Fruit fly (Drosophila melanogaster) whole organism, embryonic: Measurements from ENCODE around the gene CG31445.

Source experiments
- Bgb ChIP-seq: fragments of 200-800 bp; sonication (Bioruptor generic); IDR thresholded peaks from 2 replicates; pipeline ENCODE4 v1.3.6; 2022; ENCODE audit warnings: missing biosample characterization, missing genetic modification characterization; ENCODE audit not compliant: partially characterized antibody
- CG12659 ChIP-seq: fragments of 200-800 bp; sonication (Bioruptor generic); optimal IDR thresholded peaks from 3 replicates; lab custom pipeline; 2017; ENCODE audit warnings: mild to moderate bottlenecking, missing biosample characterization, missing genetic modification reagents, missing genetic modification characterization
- CG12744 ChIP-seq: fragments of 200-800 bp; sonication (Bioruptor generic); optimal IDR thresholded peaks from 2 replicates; lab custom pipeline; 2016; ENCODE audit warnings: missing biosample characterization, missing genetic modification characterization
- CG14860 ChIP-seq: fragments of 200-800 bp; sonication (Bioruptor generic); IDR thresholded peaks from 3 replicates; pipeline ENCODE4 v1.3.6; 2022; ENCODE audit warnings: missing biosample characterization, missing genetic modification characterization; ENCODE audit not compliant: partially characterized antibody
- CG1647 ChIP-seq: fragments of 200-800 bp; sonication (Bioruptor generic); optimal IDR thresholded peaks from 3 replicates; lab custom pipeline; 2016; ENCODE audit warnings: missing biosample characterization, missing genetic modification characterization
- CG18011 ChIP-seq: fragments of 200-800 bp; sonication (Bioruptor generic); optimal IDR thresholded peaks from 2 replicates; lab custom pipeline; 2017; ENCODE audit warnings: missing biosample characterization, missing genetic modification characterization, mild to moderate bottlenecking, moderate library complexity, missing genotype
- CG18476 ChIP-seq: fragments of 200-800 bp; sonication (Bioruptor generic); optimal IDR thresholded peaks from 2 replicates; lab custom pipeline; 2016; ENCODE audit warnings: missing biosample characterization, mild to moderate bottlenecking, missing genetic modification characterization
- CG18619 ChIP-seq: fragments of 200-800 bp; sonication (Bioruptor generic); optimal IDR thresholded peaks from 3 replicates; lab custom pipeline; 2017; ENCODE audit warnings: missing biosample characterization, mild to moderate bottlenecking, missing genetic modification characterization
- CG2120 ChIP-seq: fragments of 200-800 bp; sonication (Bioruptor generic); optimal IDR thresholded peaks from 3 replicates; lab custom pipeline; 2016; ENCODE audit warnings: missing biosample characterization, missing genetic modification characterization
- CG33213 ChIP-seq: fragments of 200-800 bp; sonication (Bioruptor generic); optimal IDR thresholded peaks from 3 replicates; lab custom pipeline; 2016; ENCODE audit warnings: missing biosample characterization, missing genetic modification characterization
- CG3995 ChIP-seq: fragments of 200-800 bp; sonication (Bioruptor generic); optimal IDR thresholded peaks from 3 replicates; lab custom pipeline; 2016; ENCODE audit warnings: missing biosample characterization, missing genetic modification characterization
- CG4404 ChIP-seq: fragments of 200-800 bp; sonication (Bioruptor generic); IDR thresholded peaks from 2 replicates; pipeline ENCODE4 v1.3.6; 2022; ENCODE audit warnings: missing biosample characterization, missing genetic modification characterization
- CG6689 ChIP-seq: fragments of 200-800 bp; sonication (Bioruptor generic); IDR thresholded peaks from 2 replicates; pipeline ENCODE4 v1.3.6; 2022; ENCODE audit warnings: missing biosample characterization, missing genetic modification characterization
- CG7745 ChIP-seq: fragments of 200-800 bp; sonication (Bioruptor generic); optimal IDR thresholded peaks from 2 replicates; lab custom pipeline; 2018; ENCODE audit warnings: missing biosample characterization, mild to moderate bottlenecking, missing genetic modification characterization, moderate library complexity
- CG7928 ChIP-seq: fragments of 200-800 bp; sonication (Bioruptor generic); optimal IDR thresholded peaks from 2 replicates; lab custom pipeline; 2017; ENCODE audit warnings: missing biosample characterization, mild to moderate bottlenecking, missing genetic modification characterization
- Dbx ChIP-seq: fragments of 200-800 bp; sonication (Bioruptor generic); IDR thresholded peaks from 3 replicates; pipeline ENCODE4 v1.3.6; 2022; ENCODE audit warnings: missing biosample characterization, missing genetic modification characterization
- Dip2 ChIP-seq: fragments of 200-800 bp; sonication (Bioruptor generic); IDR thresholded peaks from 2 replicates; pipeline ENCODE4 v1.3.6; 2022; ENCODE audit warnings: missing biosample characterization, missing genetic modification characterization
- Ets65A ChIP-seq: fragments of 200-800 bp; sonication (Bioruptor generic); peaks from one replicate; lab custom pipeline; 2016; ENCODE audit warnings: missing biosample characterization, missing genetic modification characterization
- HLH54F ChIP-seq: fragments of 200-800 bp; sonication (Bioruptor generic); optimal IDR thresholded peaks from 3 replicates; lab custom pipeline; 2016; ENCODE audit warnings: missing biosample characterization, missing genetic modification characterization
- HLHmδ ChIP-seq: fragments of 200-800 bp; sonication (Bioruptor generic); optimal IDR thresholded peaks from 2 replicates; lab custom pipeline; 2018; ENCODE audit warnings: missing biosample characterization, mild to moderate bottlenecking, missing genetic modification characterization, moderate library complexity
- Hmr ChIP-seq: fragments of 200-800 bp; sonication (Bioruptor generic); optimal IDR thresholded peaks from 3 replicates; lab custom pipeline; 2017; ENCODE audit warnings: mild to moderate bottlenecking, missing biosample characterization, missing genetic modification reagents, missing genetic modification characterization
- Jarid2 ChIP-seq: fragments of 200-800 bp; sonication (Bioruptor generic); optimal IDR thresholded peaks from 3 replicates; lab custom pipeline; 2017; ENCODE audit warnings: mild to moderate bottlenecking, missing biosample characterization, missing genetic modification reagents, missing genetic modification characterization
- Med ChIP-seq: fragments of 200-800 bp; sonication (Bioruptor generic); peaks from one replicate; lab custom pipeline; 2016; ENCODE audit warnings: missing biosample characterization, missing genetic modification characterization, mild to moderate bottlenecking, inconsistent platforms, moderate library complexity
- Oli ChIP-seq: fragments of 200-800 bp; sonication (Bioruptor generic); optimal IDR thresholded peaks from 2 replicates; lab custom pipeline; 2018; ENCODE audit warnings: missing biosample characterization, mild to moderate bottlenecking, missing genetic modification characterization, moderate library complexity
- Pdp1 ChIP-seq, 2 experiments: fragments of 200-800 bp; sonication (Bioruptor generic); optimal IDR thresholded peaks; 3 replicates each; lab custom pipeline; 2016; ENCODE audit warnings: missing biosample characterization in 2 of 2, missing genetic modification characterization in 2 of 2, mild to moderate bottlenecking in 1 of 2, moderate library complexity in 1 of 2
- TFAM ChIP-seq: fragments of 200-800 bp; sonication (Bioruptor generic); optimal IDR thresholded peaks from 2 replicates; lab custom pipeline; 2017; ENCODE audit warnings: missing biosample characterization, missing genetic modification characterization, inconsistent platforms
- al ChIP-seq: fragments of 200-800 bp; sonication (Bioruptor generic); IDR thresholded peaks from 2 replicates; pipeline ENCODE4 v1.3.6; 2022; ENCODE audit warnings: missing biosample characterization, missing genetic modification characterization
- amos ChIP-seq: fragments of 200-800 bp; sonication (Bioruptor generic); IDR thresholded peaks from 2 replicates; pipeline ENCODE4 v1.3.6; 2022; ENCODE audit warnings: missing biosample characterization, missing genetic modification characterization; ENCODE audit not compliant: partially characterized antibody
- ara ChIP-seq: fragments of 200-800 bp; sonication (Bioruptor generic); IDR thresholded peaks from 2 replicates; pipeline ENCODE4 v1.3.6; 2022; ENCODE audit warnings: missing biosample characterization, missing genetic modification characterization
- ase ChIP-seq: fragments of 200-800 bp; sonication (Bioruptor generic); IDR thresholded peaks from 3 replicates; pipeline ENCODE4 v1.3.6; 2022; ENCODE audit warnings: missing biosample characterization, missing genetic modification characterization
- corto ChIP-seq: fragments of 200-800 bp; sonication (Bioruptor generic); optimal IDR thresholded peaks from 2 replicates; lab custom pipeline; 2016; ENCODE audit warnings: missing biosample characterization, mild to moderate bottlenecking, missing genetic modification characterization, moderate library complexity
- dmrt11E ChIP-seq: fragments of 200-800 bp; sonication (Bioruptor generic); optimal IDR thresholded peaks from 3 replicates; lab custom pipeline; 2018; ENCODE audit warnings: missing biosample characterization, mild to moderate bottlenecking, missing genetic modification characterization, moderate library complexity
- dysf ChIP-seq: fragments of 200-800 bp; sonication (Bioruptor generic); IDR thresholded peaks from 3 replicates; pipeline ENCODE4 v1.3.6; 2022; ENCODE audit warnings: missing biosample characterization, missing genetic modification characterization
- fd96Cb ChIP-seq: fragments of 200-800 bp; sonication (Bioruptor generic); optimal IDR thresholded peaks from 2 replicates; lab custom pipeline; 2018; ENCODE audit warnings: missing biosample characterization, mild to moderate bottlenecking, missing genetic modification characterization, moderate library complexity
- ftz-f1 ChIP-seq: fragments of 200-800 bp; sonication (Bioruptor generic); optimal IDR thresholded peaks from 2 replicates; lab custom pipeline; 2016; ENCODE audit warnings: missing biosample characterization, missing genetic modification characterization
- her ChIP-seq: fragments of 200-800 bp; sonication (Bioruptor generic); optimal IDR thresholded peaks from 2 replicates; lab custom pipeline; 2016; ENCODE audit warnings: missing biosample characterization, missing genetic modification characterization
- insv ChIP-seq, 2 experiments: fragments of 200-800 bp; sonication (Bioruptor generic); optimal IDR thresholded peaks; 3 replicates each; lab custom pipeline; 2016 to 2018; ENCODE audit warnings: missing biosample characterization in 2 of 2, missing genetic modification characterization in 2 of 2
- klu ChIP-seq: fragments of 200-800 bp; sonication (Bioruptor generic); IDR thresholded peaks from 2 replicates; pipeline ENCODE4 v1.3.6; 2022; ENCODE audit warnings: missing biosample characterization, missing genetic modification characterization
- kni ChIP-seq: fragments of 200-800 bp; sonication (Bioruptor generic); optimal IDR thresholded peaks from 3 replicates; lab custom pipeline; 2017; ENCODE audit warnings: mild to moderate bottlenecking, missing biosample characterization, missing genetic modification reagents, missing genetic modification characterization
- oc ChIP-seq: fragments of 200-800 bp; sonication (Bioruptor generic); optimal IDR thresholded peaks from 2 replicates; lab custom pipeline; 2018; ENCODE audit warnings: missing biosample characterization, mild to moderate bottlenecking, missing genetic modification characterization, moderate library complexity
- peb ChIP-seq: fragments of 200-800 bp; sonication (Bioruptor generic); IDR thresholded peaks from 2 replicates; pipeline ENCODE4 v1.3.6; 2022; ENCODE audit warnings: missing biosample characterization, missing genetic modification characterization
- psq ChIP-seq: fragments of 200-800 bp; sonication (Bioruptor generic); optimal IDR thresholded peaks from 2 replicates; lab custom pipeline; 2017; ENCODE audit warnings: missing biosample characterization, missing genetic modification characterization
- sim ChIP-seq: fragments of 200-800 bp; sonication (Bioruptor generic); IDR thresholded peaks from 2 replicates; pipeline ENCODE4 v1.3.6; 2022; ENCODE audit warnings: missing biosample characterization, missing genetic modification characterization
- tin ChIP-seq: fragments of 200-800 bp; sonication (Bioruptor generic); optimal IDR thresholded peaks from 3 replicates; lab custom pipeline; 2016; ENCODE audit warnings: missing biosample characterization, missing genetic modification characterization
- vvl ChIP-seq: fragments of 200-800 bp; sonication (Bioruptor generic); IDR thresholded peaks from 2 replicates; pipeline ENCODE4 v1.3.6; 2022; ENCODE audit warnings: missing biosample characterization, missing genetic modification characterization

Gene CG31445

dm6 chr3R:29199807-29200693, 44.6 kb downstream of the CG31445 start, which contains the start of gene CG11899 (continued):
- TF ChIP-seq CG18619 (GFP tag; lab: Kevin White, UChicago) (no peak), vvl (no peak), Jarid2 (no peak), CG12744 (GFP tag; lab: Kevin White, UChicago) (no peak), Ets65A (GFP tag; lab: Kevin White, UChicago) (peak; percentile 53), Bgb (GFP tag; lab: Robert Waterston, UW) (0 out of 2 replicates have a peak, but pooled peaks have one; percentile 42), CG6689 (no peak), CG33213 (GFP tag; lab: Kevin White, UChicago) (no peak), dmrt11E (tag; lab: Kevin White, UChicago) (no peak), Med (peak; percentile 79), CG4404 (peak; percentile 21; the same call in 1 of the 2 replicates), ara (peak; percentile 40; the same call in 1 of the 2 replicates), TFAM (GFP tag; lab: Kevin White, UChicago) (no peak), CG18011 (GFP tag; lab: Kevin White, UChicago) (no peak), ftz-f1 (GFP tag; lab: Kevin White, UChicago) (no peak), Dbx (GFP tag; lab: Robert Waterston, UW) (peak; percentile 45; the same call in 1 of the 3 replicates), klu (GFP tag; lab: Robert Waterston, UW) (no peak), CG1647 (no peak), CG12659 (GFP tag; lab: Kevin White, UChicago) (no peak), CG3995 (GFP tag; lab: Kevin White, UChicago) (no peak), fd96Cb (tag; lab: Kevin White, UChicago) (no peak), corto (peak; percentile 77), ase (GFP tag; lab: Robert Waterston, UW) (no peak), CG7928 (GFP tag; lab: Kevin White, UChicago) (no peak), tin (GFP tag; lab: Kevin White, UChicago) (peak; percentile 9), CG2120 (peak; percentile 15), insv (GFP tag; optimal IDR thresholded peaks at IDR 0.05; lab: Kevin White, UChicago) (no peak), peb (GFP tag; lab: Robert Waterston, UW) (no peak), dysf (no peak), sim (GFP tag; lab: Robert Waterston, UW) (no peak)
- TF ChIP-seq, all 482 proteins: peak for 32

- TF ChIP-seq CG7745 (no peak), Hmr (GFP tag; lab: Kevin White, UChicago) (no peak), Dip2 (GFP tag; lab: Robert Waterston, UW) (no peak), her (GFP tag; lab: Kevin White, UChicago) (no peak), CG14860 (GFP tag; lab: Robert Waterston, UW) (no peak), kni (no peak), psq (GFP tag; lab: Kevin White, UChicago) (no peak), Oli (no peak), CG18476 (GFP tag; lab: Kevin White, UChicago) (no peak), HLHmδ (GFP tag; lab: Kevin White, UChicago) (no peak), oc (tag; lab: Kevin White, UChicago) (peak; percentile 82), Pdp1 (GFP tag; optimal IDR thresholded peaks at IDR 0.05; lab: Kevin White, UChicago) (peak in 1 of 2 experiments; percentile 82), amos (GFP tag; lab: Robert Waterston, UW) (no peak), HLH54F (GFP tag; lab: Kevin White, UChicago) (no peak), al (GFP tag; lab: Robert Waterston, UW) (no peak)
These were observed 46.3 kb downstream of the CG31445 start for dm6 chr3R:29198299-29198698.
